Fruit fly (Drosophila melanogaster): ENCODE results near the gene Ndf.
A peak's percentile ranks its signal among the peaks of the same experiment; 100 is the strongest.

Gene Ndf

dm6 chr2L:9956993-9957652 lies 46.5 kb upstream of the Ndf start, which contains the start of the genes CG4658 and CG5846 (continued):
- TF ChIP-seq ab (GFP tag; optimal IDR thresholded peaks at IDR 0.05) (peak; percentile 26), gfzf (GFP tag; optimal IDR thresholded peaks at IDR 0.05) (peak; percentile 81), slou (GFP tag; optimal IDR thresholded peaks at IDR 0.05) (peak; percentile 88), CG7372 (GFP tag; IDR thresholded peaks at IDR 0.05) (peak; percentile 81), CG12942 (GFP tag; optimal IDR thresholded peaks at IDR 0.05) (peak; percentile 94), Usf (GFP tag; optimal IDR thresholded peaks at IDR 0.05) (peak; percentile 77), toy (GFP tag; IDR thresholded peaks at IDR 0.05) (peak; percentile 76), tin (GFP tag; optimal IDR thresholded peaks at IDR 0.05) (peak; percentile 92), her (GFP tag; optimal IDR thresholded peaks at IDR 0.05) (peak; percentile 43), phol (tag; optimal IDR thresholded peaks at IDR 0.05) (peak; percentile 96), CG4707 (GFP tag; optimal IDR thresholded peaks at IDR 0.05) (peak; percentile 64), crp (GFP tag; optimal IDR thresholded peaks at IDR 0.05) (peak in 1 of 2 experiments; percentile 60), gcm (GFP tag; optimal IDR thresholded peaks at IDR 0.05) (peak; percentile 96), tgo (GFP tag; IDR thresholded peaks at IDR 0.05) (peak; percentile 98), yki (optimal IDR thresholded peaks at IDR 0.05) (no peak), Eip74EF (GFP tag; optimal IDR thresholded peaks at IDR 0.05) (peak in 1 of 2 experiments; percentile 93), Abd-B (GFP tag; optimal IDR thresholded peaks at IDR 0.05) (peak; percentile 96), zfh2 (GFP tag; optimal IDR thresholded peaks at IDR 0.05) (peak; percentile 54), Meics (GFP tag; optimal IDR thresholded peaks at IDR 0.05) (peak; percentile 92), ac (GFP tag; optimal IDR thresholded peaks at IDR 0.05) (peak; percentile 56), unpg (GFP tag; optimal IDR thresholded peaks at IDR 0.05) (peak; percentile 97), CG6854 (GFP tag; optimal IDR thresholded peaks at IDR 0.05) (peak; percentile 78), CG11695 (GFP tag; IDR thresholded peaks at IDR 0.05) (peak; percentile 96), ewg (GFP tag; optimal IDR thresholded peaks at IDR 0.05) (peak; percentile 76), YL-1 (GFP tag; optimal IDR thresholded peaks at IDR 0.05) (peak; percentile 91), HLHmδ (GFP tag; optimal IDR thresholded peaks at IDR 0.05) (no peak), PHDP (tag; optimal IDR thresholded peaks at IDR 0.05) (peak; percentile 97), CG6654 (GFP tag; optimal IDR thresholded peaks at IDR 0.05) (peak; percentile 45), CG12104 (GFP tag; optimal IDR thresholded peaks at IDR 0.05) (peak; percentile 85), Hmr (GFP tag; optimal IDR thresholded peaks at IDR 0.05) (peak; percentile 93), Sin3A (optimal IDR thresholded peaks at IDR 0.05) (peak; percentile 18), CG42726 (GFP tag; IDR thresholded peaks at IDR 0.05; ENCODE audit: partially characterized antibody) (no peak), Ssrp (tag; optimal IDR thresholded peaks at IDR 0.05) (peak; percentile 95), CG17328 (GFP tag; IDR thresholded peaks at IDR 0.05) (peak; percentile 94), CG4730 (GFP tag; IDR thresholded peaks at IDR 0.05) (peak; percentile 92), Gsc (GFP tag; IDR thresholded peaks at IDR 0.05) (peak; percentile 78), NFAT (GFP tag; IDR thresholded peaks at IDR 0.05) (peak; percentile 76), CG12155 (GFP tag; optimal IDR thresholded peaks at IDR 0.05) (peak; percentile 92), ems (GFP tag; optimal IDR thresholded peaks at IDR 0.05) (peak; percentile 80), HLH3B (GFP tag; IDR thresholded peaks at IDR 0.05) (peak; percentile 97), CG11247 (GFP tag; IDR thresholded peaks at IDR 0.05) (peak; percentile 88), gsb-n (tag; optimal IDR thresholded peaks at IDR 0.05) (peak; percentile 97), Drgx (GFP tag; IDR thresholded peaks at IDR 0.05) (peak; percentile 94), CG4854 (GFP tag; optimal IDR thresholded peaks at IDR 0.05) (peak; percentile 75), odd (GFP tag; optimal IDR thresholded peaks at IDR 0.05) (peak; percentile 89), Fer3 (tag; optimal IDR thresholded peaks at IDR 0.05) (peak; percentile 94), CG6683 (GFP tag; optimal IDR thresholded peaks at IDR 0.05) (peak; percentile 75), wdn (GFP tag; IDR thresholded peaks at IDR 0.05) (peak; percentile 87), CG5953 (GFP tag; IDR thresholded peaks at IDR 0.05) (peak; percentile 86), CG13287 (GFP tag; IDR thresholded peaks at IDR 0.05; ENCODE audit: partially characterized antibody) (peak; percentile 41; the same call in 1 of the 2 replicates)
